Worm (Caenorhabditis elegans): ENCODE results near the gene psr-1.
A peak's percentile ranks its signal among the peaks of the same experiment; 100 is the strongest.

Gene psr-1

ce11 chrIV:4683149-4683548 lies 30.1 kb downstream of the psr-1 start:
- TF ChIP-seq nhr-12 (tag; optimal IDR thresholded peaks at IDR 0.05) = no peak
- no peak for TF ChIP-seq lin-11 (tag; optimal IDR thresholded peaks at IDR 0.05)
- TF ChIP-seq zag-1 (tag; optimal IDR thresholded peaks at IDR 0.05) = no peak
- TF ChIP-seq ceh-82 (tag; optimal IDR thresholded peaks at IDR 0.05) = no peak
- no peak for TF ChIP-seq nhr-21 (tag; optimal IDR thresholded peaks at IDR 0.05)
- no peak for TF ChIP-seq nhr-6 (tag; optimal IDR thresholded peaks at IDR 0.05)

ce11 chrIV:4686291-4686830 lies 33.3 kb downstream of the psr-1 start:
- TF ChIP-seq dmd-4 (tag; optimal IDR thresholded peaks at IDR 0.05) (no peak), nhr-25 (tag; optimal IDR thresholded peaks at IDR 0.05) (no peak), mbf-1 (tag; optimal IDR thresholded peaks at IDR 0.05) (no peak), unc-55 (GFP tag; optimal IDR thresholded peaks at IDR 0.05) (no peak), egl-27 (tag; optimal IDR thresholded peaks at IDR 0.05) (no peak), C34F6.9 (tag; optimal IDR thresholded peaks at IDR 0.05) (no peak), zag-1 (tag; optimal IDR thresholded peaks at IDR 0.05) (no peak), ztf-1 (GFP tag; conservative IDR thresholded peaks at IDR 0.05) (no peak), ama-1 (optimal IDR thresholded peaks at IDR 0.05) (no peak), mab-5 (tag; optimal IDR thresholded peaks at IDR 0.05) (no peak), sma-9 (GFP tag; optimal IDR thresholded peaks at IDR 0.05) (no peak), sma-9 (tag; optimal IDR thresholded peaks at IDR 0.05) (no peak), ceh-16 (tag; optimal IDR thresholded peaks at IDR 0.05) (no peak), nhr-21 (tag; optimal IDR thresholded peaks at IDR 0.05) (no peak), ceh-82 (tag; optimal IDR thresholded peaks at IDR 0.05) (no peak), F13H6.1 (tag; optimal IDR thresholded peaks at IDR 0.05) (no peak), Y55F3AM.14 (GFP tag; optimal IDR thresholded peaks at IDR 0.05) (no peak), fos-1 (tag; optimal IDR thresholded peaks at IDR 0.05) (no peak), alr-1 (tag; optimal IDR thresholded peaks at IDR 0.05) (no peak), snpc-4 (tag; optimal IDR thresholded peaks at IDR 0.05) (no peak)

- TF ChIP-seq snpc-4 (tag; optimal IDR thresholded peaks at IDR 0.05) = no peak
- no peak for TF ChIP-seq nhr-21 (tag; optimal IDR thresholded peaks at IDR 0.05)
- no peak for TF ChIP-seq skn-1 (tag; optimal IDR thresholded peaks at IDR 0.05)
- no peak for TF ChIP-seq alr-1 (tag; optimal IDR thresholded peaks at IDR 0.05)
- no peak for TF ChIP-seq egl-27 (tag; optimal IDR thresholded peaks at IDR 0.05)
- TF ChIP-seq ztf-11 (tag; optimal IDR thresholded peaks at IDR 0.05) = no peak
- TF ChIP-seq peb-1 (tag; optimal IDR thresholded peaks at IDR 0.05) = no peak
These were observed 33.8 kb downstream of the psr-1 start for ce11 chrIV:4686898-4687297.

DNA sequence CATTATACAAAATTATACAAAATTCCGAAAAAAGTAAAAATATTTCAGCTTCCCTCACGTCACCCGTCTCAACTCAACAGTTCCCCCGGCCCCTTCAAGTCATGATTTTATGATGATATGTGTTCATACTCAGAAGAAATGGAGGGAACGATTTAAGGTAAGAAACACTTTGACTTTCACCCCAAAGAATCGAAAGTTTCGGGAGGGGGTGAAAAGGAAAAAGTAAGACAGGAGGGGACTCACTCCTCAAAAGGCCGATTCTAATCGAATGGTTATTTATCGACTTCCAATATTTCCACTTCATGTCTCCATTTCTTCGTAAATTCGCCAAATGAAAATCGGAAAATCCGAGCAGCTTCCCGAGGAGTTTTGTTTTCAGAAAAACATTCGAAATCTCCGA lies 35.2 kb downstream of the psr-1 start, which contains the start of gene bus-4:
Gene bus-4, plus strand, starts transcription at position 49 of the 400 bp plus-strand sequence.
- TF ChIP-seq nhr-12 (tag; optimal IDR thresholded peaks at IDR 0.05) = no peak
- TF ChIP-seq blmp-1 (tag; optimal IDR thresholded peaks at IDR 0.05; ENCODE audit: insufficient read depth) = peak; percentile 61

ce11 chrIV:4692463-4692862 lies 39.4 kb downstream of the psr-1 start, which contains the start of gene spe-51:
spe-51 (plus strand) TSS chrIV:4692763.
- TF ChIP-seq blmp-1 (tag; optimal IDR thresholded peaks at IDR 0.05; ENCODE audit: insufficient read depth) = no peak
- no peak for TF ChIP-seq nhr-12 (tag; optimal IDR thresholded peaks at IDR 0.05)
- TF ChIP-seq zag-1 (tag; optimal IDR thresholded peaks at IDR 0.05) = no peak
- no peak for TF ChIP-seq mbf-1 (tag; optimal IDR thresholded peaks at IDR 0.05)
- TF ChIP-seq mab-5 (tag; optimal IDR thresholded peaks at IDR 0.05) = no peak
- TF ChIP-seq nhr-11 (tag; optimal IDR thresholded peaks at IDR 0.05) = no peak
- TF ChIP-seq sma-3 (GFP tag; optimal IDR thresholded peaks at IDR 0.05) = no peak

ce11 chrIV:4703911-4704310 lies 50.8 kb downstream of the psr-1 start, which contains the start of gene ogdh-1:
ogdh-1 (minus strand) TSS chrIV:4704011.
- TF ChIP-seq nhr-11 (tag; optimal IDR thresholded peaks at IDR 0.05) (no peak), lin-39 (tag; optimal IDR thresholded peaks at IDR 0.05) (no peak), nhr-129 (tag; optimal IDR thresholded peaks at IDR 0.05) (no peak), elt-3 (tag; optimal IDR thresholded peaks at IDR 0.05) (no peak), alr-1 (tag; optimal IDR thresholded peaks at IDR 0.05) (no peak), elt-1 (tag; optimal IDR thresholded peaks at IDR 0.05) (no peak), fos-1 (tag; optimal IDR thresholded peaks at IDR 0.05) (no peak), nhr-10 (tag; optimal IDR thresholded peaks at IDR 0.05) (no peak), mbf-1 (tag; optimal IDR thresholded peaks at IDR 0.05) (no peak), mdl-1 (tag; optimal IDR thresholded peaks at IDR 0.05) (no peak)
